Worm (Caenorhabditis elegans): ENCODE data around the gene deg-3.

Gene deg-3

ce11 chrV:11439202-11439601 is 24.2 kb upstream of the deg-3 start:
- no peak for TF ChIP-seq ztf-28 (GFP tag; IDR thresholded peaks at IDR 0.05)
- no peak for TF ChIP-seq F23B12.7 (tag; optimal IDR thresholded peaks at IDR 0.05; ENCODE audit: insufficient read depth)
- TF ChIP-seq snpc-1.3 (tag; optimal IDR thresholded peaks at IDR 0.05; ENCODE audit: insufficient read depth) = no peak
- no peak for TF ChIP-seq attf-5 (GFP tag; optimal IDR thresholded peaks at IDR 0.05)
- TF ChIP-seq him-1 (tag; optimal IDR thresholded peaks at IDR 0.05) = no peak
- no peak for TF ChIP-seq aptf-2 (GFP tag; conservative IDR thresholded peaks at IDR 0.05)
- no peak for TF ChIP-seq ztf-3 (GFP tag; optimal IDR thresholded peaks at IDR 0.05)
- TF ChIP-seq ceh-100 (GFP tag; IDR thresholded peaks at IDR 0.05) = no peak
- no peak for TF ChIP-seq F10E7.11 (tag; optimal IDR thresholded peaks at IDR 0.05)

ce11 chrV:11438464-11438863 is 23.5 kb upstream of the deg-3 start, which contains the start of gene dmsr-1:
dmsr-1 (plus strand) TSS chrV:11438764.
- TF ChIP-seq sdz-38 (tag; optimal IDR thresholded peaks at IDR 0.05) (no peak), F10E7.11 (tag; optimal IDR thresholded peaks at IDR 0.05) (no peak), ccch-3 (GFP tag; optimal IDR thresholded peaks at IDR 0.05) (no peak), tbx-9 (tag; optimal IDR thresholded peaks at IDR 0.05; ENCODE audit: borderline replicate concordance) (no peak), B0261.1 (tag; optimal IDR thresholded peaks at IDR 0.05) (no peak), lsy-27 (tag; optimal IDR thresholded peaks at IDR 0.05; ENCODE audit: borderline replicate concordance, insufficient read depth) (no peak), B0019.2 (GFP tag; conservative IDR thresholded peaks at IDR 0.05) (no peak), athp-1 (tag; optimal IDR thresholded peaks at IDR 0.05) (no peak), hrde-1 (tag; optimal IDR thresholded peaks at IDR 0.05; ENCODE audit: borderline replicate concordance) (no peak), attf-5 (GFP tag; optimal IDR thresholded peaks at IDR 0.05) (no peak), madf-8 (GFP tag; conservative IDR thresholded peaks at IDR 0.05) (no peak), F49E8.2 (tag; optimal IDR thresholded peaks at IDR 0.05; ENCODE audit: insufficient read depth) (no peak), unc-130 (GFP tag; optimal IDR thresholded peaks at IDR 0.05) (no peak), hlh-26 (GFP tag; conservative IDR thresholded peaks at IDR 0.05) (no peak), xnd-1 (tag; optimal IDR thresholded peaks at IDR 0.05) (no peak), Y79H2A.3 (GFP tag; conservative IDR thresholded peaks at IDR 0.05) (no peak), aptf-2 (GFP tag; conservative IDR thresholded peaks at IDR 0.05) (no peak), snpc-4 (GFP tag; optimal IDR thresholded peaks at IDR 0.05) (no peak), snpc-4 (tag; optimal IDR thresholded peaks at IDR 0.05) (no peak), ceh-40 (GFP tag; IDR thresholded peaks at IDR 0.05) (no peak), Y95B8A.8 (GFP tag; IDR thresholded peaks at IDR 0.05) (no peak)

DNA sequence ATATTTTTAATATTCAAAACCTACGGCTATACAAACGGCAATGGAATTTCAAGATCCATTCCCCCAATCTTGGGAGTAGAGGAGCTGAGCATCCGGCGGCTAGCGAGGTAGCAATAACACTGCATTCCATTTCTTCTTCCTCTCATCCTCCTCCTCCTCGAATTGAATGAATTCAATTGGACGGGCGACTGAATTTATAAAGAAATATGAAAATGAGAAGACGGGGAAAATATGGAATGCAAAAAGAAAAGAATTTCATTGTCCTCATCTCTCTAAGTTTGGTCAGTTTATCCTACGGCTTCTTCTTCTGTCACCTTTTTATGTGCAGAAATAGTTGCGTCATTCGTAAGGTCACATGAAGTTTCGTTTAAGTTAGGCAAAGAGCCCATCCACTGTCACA is 21.4 kb upstream of the deg-3 start:
- TF ChIP-seq dpl-1 (GFP tag; optimal IDR thresholded peaks at IDR 0.05) = no peak
- no peak for TF ChIP-seq D2030.7 (GFP tag; IDR thresholded peaks at IDR 0.05)
- no peak for TF ChIP-seq sdz-38 (tag; optimal IDR thresholded peaks at IDR 0.05)
- no peak for TF ChIP-seq ceh-91 (GFP tag; IDR thresholded peaks at IDR 0.05)
- no peak for TF ChIP-seq Y53F4B.3 (GFP tag; IDR thresholded peaks at IDR 0.05)
- no peak for TF ChIP-seq F10E7.11 (tag; optimal IDR thresholded peaks at IDR 0.05)
- TF ChIP-seq Y95B8A.8 (GFP tag; IDR thresholded peaks at IDR 0.05) = no peak
- TF ChIP-seq C17E4.6 (GFP tag; IDR thresholded peaks at IDR 0.05) = no peak
- no peak for TF ChIP-seq let-607 (tag; optimal IDR thresholded peaks at IDR 0.05)
- TF ChIP-seq akir-1 (GFP tag; optimal IDR thresholded peaks at IDR 0.05) = no peak
- no peak for TF ChIP-seq sptf-2 (GFP tag; optimal IDR thresholded peaks at IDR 0.05)
- no peak for TF ChIP-seq F37B4.10 (GFP tag; IDR thresholded peaks at IDR 0.05)
- no peak for TF ChIP-seq hsf-1 (GFP tag; IDR thresholded peaks at IDR 0.05)
- no peak for TF ChIP-seq T26A5.8 (tag; optimal IDR thresholded peaks at IDR 0.05)
- TF ChIP-seq K12H6.12 (tag; optimal IDR thresholded peaks at IDR 0.05) = no peak
